Fruit fly (Drosophila melanogaster): ENCODE data around the gene nerfin-2.
A peak's percentile ranks its signal among the peaks of the same experiment; 100 is the strongest.

nerfin-2 gene

dm6 chr3R:10053559-10053958, 17.4 kb upstream of the nerfin-2 start:
- TF ChIP-seq fru (GFP tag; optimal IDR thresholded peaks at IDR 0.05) (no peak), HLH106 (tag; optimal IDR thresholded peaks at IDR 0.05) (no peak), Dif (GFP tag; optimal IDR thresholded peaks at IDR 0.05; ENCODE audit: partially characterized antibody) (no peak), dsf (GFP tag; optimal IDR thresholded peaks at IDR 0.05; ENCODE audit: borderline replicate concordance) (no peak), woc (GFP tag; optimal IDR thresholded peaks at IDR 0.05) (no peak), dl (GFP tag; optimal IDR thresholded peaks at IDR 0.05; ENCODE audit: insufficient read depth in 1 of 2, partially characterized antibody in 2 of 2) (no peak), sv (GFP tag; optimal IDR thresholded peaks at IDR 0.05) (no peak), pan (optimal IDR thresholded peaks at IDR 0.05) (no peak), Hr78 (GFP tag; optimal IDR thresholded peaks at IDR 0.05) (no peak), tai (GFP tag; optimal IDR thresholded peaks at IDR 0.05) (no peak), dmrt93B (GFP tag; optimal IDR thresholded peaks at IDR 0.05) (no peak), Abd-B (GFP tag; optimal IDR thresholded peaks at IDR 0.05) (no peak), OdsH (GFP tag; optimal IDR thresholded peaks at IDR 0.05) (no peak), foxo (GFP tag; optimal IDR thresholded peaks at IDR 0.05) (no peak), Mio (GFP tag; optimal IDR thresholded peaks at IDR 0.05) (no peak), psq (GFP tag; optimal IDR thresholded peaks at IDR 0.05) (no peak)

dm6 chr3R:10054278-10054975, 16.5 kb upstream of the nerfin-2 start:
- TF ChIP-seq rgr (GFP tag; optimal IDR thresholded peaks at IDR 0.05) (no peak), Sp1 (GFP tag; optimal IDR thresholded peaks at IDR 0.05) (peak; percentile 60), foxo (GFP tag; optimal IDR thresholded peaks at IDR 0.05) (peak; percentile 2 to 27), tai (GFP tag; optimal IDR thresholded peaks at IDR 0.05) (no peak), fru (GFP tag; optimal IDR thresholded peaks at IDR 0.05) (peak; percentile 19), brk (GFP tag; optimal IDR thresholded peaks at IDR 0.05) (peak; percentile 39), h (GFP tag; optimal IDR thresholded peaks at IDR 0.05) (peak; percentile 30), HLH106 (tag; optimal IDR thresholded peaks at IDR 0.05) (peak; percentile 28), Rel (GFP tag; optimal IDR thresholded peaks at IDR 0.05) (peak; percentile 55), Rel (tag; optimal IDR thresholded peaks at IDR 0.05) (peak; percentile 46), Vsx2 (GFP tag; optimal IDR thresholded peaks at IDR 0.05; ENCODE audit: partially characterized antibody) (peak; percentile 77), woc (GFP tag; optimal IDR thresholded peaks at IDR 0.05) (no peak), jim (GFP tag; optimal IDR thresholded peaks at IDR 0.05) (no peak), Hr83 (GFP tag; optimal IDR thresholded peaks at IDR 0.05; ENCODE audit: poor library complexity, severe bottlenecking) (peak; percentile 6), psq (GFP tag; optimal IDR thresholded peaks at IDR 0.05) (no peak), Abd-B (GFP tag; optimal IDR thresholded peaks at IDR 0.05) (no peak), br (GFP tag; optimal IDR thresholded peaks at IDR 0.05) (peak; percentile 6)

- TF ChIP-seq Abd-B (GFP tag; optimal IDR thresholded peaks at IDR 0.05), result no peak
- TF ChIP-seq rgr (GFP tag; optimal IDR thresholded peaks at IDR 0.05), result no peak
- TF ChIP-seq usp (GFP tag; optimal IDR thresholded peaks at IDR 0.05), result no peak
- TF ChIP-seq sage (GFP tag; optimal IDR thresholded peaks at IDR 0.05), result no peak
- no peak for TF ChIP-seq Jra (GFP tag; optimal IDR thresholded peaks at IDR 0.05)
- no peak for TF ChIP-seq Hnf4 (GFP tag; optimal IDR thresholded peaks at IDR 0.05)
- TF ChIP-seq Mio (GFP tag; optimal IDR thresholded peaks at IDR 0.05), result no peak
- TF ChIP-seq OdsH (GFP tag; optimal IDR thresholded peaks at IDR 0.05), result no peak
- no peak for TF ChIP-seq CG32264 (GFP tag; optimal IDR thresholded peaks at IDR 0.05)
- no peak for TF ChIP-seq br (GFP tag; optimal IDR thresholded peaks at IDR 0.05)
- no peak for TF ChIP-seq Rel (GFP tag; optimal IDR thresholded peaks at IDR 0.05)
- no peak for TF ChIP-seq Rel (tag; optimal IDR thresholded peaks at IDR 0.05)
- no peak for TF ChIP-seq lola (GFP tag; optimal IDR thresholded peaks at IDR 0.05)
- TF ChIP-seq N (GFP tag; optimal IDR thresholded peaks at IDR 0.05), result no peak
Measured at dm6 chr3R:10055004-10055403, 15.9 kb upstream of the nerfin-2 start.

- no peak for TF ChIP-seq woc (GFP tag; optimal IDR thresholded peaks at IDR 0.05)
- TF ChIP-seq HLH106 (tag; optimal IDR thresholded peaks at IDR 0.05), result no peak
- no peak for TF ChIP-seq Sp1 (GFP tag; optimal IDR thresholded peaks at IDR 0.05)
- TF ChIP-seq dmrt93B (GFP tag; optimal IDR thresholded peaks at IDR 0.05), result no peak
- no peak for TF ChIP-seq br (GFP tag; optimal IDR thresholded peaks at IDR 0.05)
- no peak for TF ChIP-seq rgr (GFP tag; optimal IDR thresholded peaks at IDR 0.05)
- no peak for TF ChIP-seq Mio (GFP tag; optimal IDR thresholded peaks at IDR 0.05)
- no peak for TF ChIP-seq Vsx2 (GFP tag; optimal IDR thresholded peaks at IDR 0.05; ENCODE audit: partially characterized antibody)
- no peak for TF ChIP-seq brk (GFP tag; optimal IDR thresholded peaks at IDR 0.05)
Measured at dm6 chr3R:10055951-10056350, 15.0 kb upstream of the nerfin-2 start, which contains the start of gene Npc2d. Npc2d (minus strand) TSS chr3R:10056083.

Data from whole organism, wandering third instar larva.